Worm (Caenorhabditis elegans) whole organism, young adult: Measurements from ENCODE around the gene C27F2.7.

ENCODE experiments used
- C06A6.2 ChIP-seq: fragments of 200-800 bp; sonication (Bioruptor generic); conservative IDR thresholded peaks from 2 replicates; pipeline ENCODE4 v1.3.6; 2022; ENCODE audit warnings: missing genetic modification characterization, missing compliant biosample characterization
- D2030.7 ChIP-seq: fragments of 200-800 bp; sonication (Bioruptor generic); IDR thresholded peaks from 2 replicates; pipeline ENCODE4 v1.3.6; 2022; ENCODE audit warnings: missing genetic modification reagents, missing genetic modification characterization, missing compliant biosample characterization
- F23B12.7 ChIP-seq: sonication (generic microtip); optimal IDR thresholded peaks from 2 replicates; lab custom pipeline; 2017; ENCODE audit warnings: missing genetic modification characterization, mild to moderate bottlenecking, missing compliant biosample characterization, antibody characterized with exemption, moderate library complexity; ENCODE audit not compliant: insufficient read depth
- F33H1.4 ChIP-seq: fragments of 200-800 bp; sonication (Bioruptor generic); IDR thresholded peaks from 2 replicates; pipeline ENCODE4 v1.3.6; 2022; ENCODE audit warnings: missing genetic modification reagents, missing genetic modification characterization, missing compliant biosample characterization
- K11D2.4 ChIP-seq: fragments of 200-800 bp; sonication (Bioruptor generic); IDR thresholded peaks from 2 replicates; pipeline ENCODE4 v1.3.6; 2022; ENCODE audit warnings: missing genetic modification reagents, missing genetic modification characterization, missing compliant biosample characterization
- K12H6.12 ChIP-seq: fragments of 200-800 bp; sonication (Bioruptor generic); optimal IDR thresholded peaks from 2 replicates; lab custom pipeline; 2018; ENCODE audit warnings: mild to moderate bottlenecking, missing genetic modification characterization, missing compliant biosample characterization
- Y53G8AR.9 ChIP-seq: fragments of 200-800 bp; sonication (Bioruptor generic); conservative IDR thresholded peaks from 2 replicates; pipeline ENCODE4 v1.3.6; 2022; ENCODE audit warnings: missing genetic modification reagents, missing genetic modification characterization, missing compliant biosample characterization
- Y67H2A.10 ChIP-seq: fragments of 200-800 bp; sonication (Bioruptor generic); conservative IDR thresholded peaks from 2 replicates; pipeline ENCODE4 v1.3.6; 2022; ENCODE audit warnings: missing genetic modification reagents, missing genetic modification characterization, missing compliant biosample characterization
- Y95B8A.8 ChIP-seq: fragments of 200-800 bp; sonication (Bioruptor generic); IDR thresholded peaks from 2 replicates; pipeline ENCODE4 v1.3.6; 2022; ENCODE audit warnings: missing genetic modification reagents, missing genetic modification characterization, missing compliant biosample characterization
- ZK185.1 ChIP-seq: sonication (generic microtip); optimal IDR thresholded peaks from 2 replicates; lab custom pipeline; 2016; ENCODE audit warnings: mild to moderate bottlenecking, missing genetic modification characterization, missing compliant biosample characterization; ENCODE audit not compliant: poor library complexity, severe bottlenecking
- ama-1 ChIP-seq, 3 experiments: fragments of 150-350 bp in 1 of 3; sonication (generic microtip) in 2 of 3; optimal IDR thresholded peaks; 2 replicates each; lab custom pipeline; 2014 to 2018; ENCODE audit warnings: missing biosample characterization in 2 of 3, missing genetic modification characterization in 2 of 3, missing genetic modification reagents in 2 of 3
- aptf-2 ChIP-seq: fragments of 200-800 bp; sonication (Bioruptor generic); conservative IDR thresholded peaks from 2 replicates; pipeline ENCODE4 v1.3.6; 2022; ENCODE audit warnings: missing genetic modification reagents, missing genetic modification characterization, missing compliant biosample characterization
- attf-3 ChIP-seq: fragments of 200-800 bp; sonication (Bioruptor generic); conservative IDR thresholded peaks from 2 replicates; pipeline ENCODE4 v1.3.6; 2022; ENCODE audit warnings: missing genetic modification reagents, missing genetic modification characterization, missing compliant biosample characterization
- attf-5 ChIP-seq: fragments of 200-800 bp; sonication (Bioruptor generic); optimal IDR thresholded peaks from 2 replicates; lab custom pipeline; 2018; ENCODE audit warnings: mild to moderate bottlenecking, missing genetic modification characterization, missing compliant biosample characterization
- bed-1 ChIP-seq: fragments of 200-800 bp; sonication (Bioruptor generic); IDR thresholded peaks from 2 replicates; pipeline ENCODE4 v1.3.6; 2022; ENCODE audit warnings: missing genetic modification reagents, missing genetic modification characterization, missing compliant biosample characterization
- ceh-27 ChIP-seq: fragments of 200-800 bp; sonication (Bioruptor generic); optimal IDR thresholded peaks from 2 replicates; lab custom pipeline; 2018; ENCODE audit warnings: mild to moderate bottlenecking, missing genetic modification characterization, moderate library complexity, missing compliant biosample characterization
- dpl-1 ChIP-seq: fragments of 150-350 bp; optimal IDR thresholded peaks from 2 replicates; lab custom pipeline; 2014; ENCODE audit warnings: missing biosample characterization, missing genetic modification reagents, missing genetic modification characterization
- egrh-3 ChIP-seq: fragments of 200-800 bp; sonication (Bioruptor generic); IDR thresholded peaks from 2 replicates; pipeline ENCODE4 v1.3.6; 2022; ENCODE audit warnings: missing genetic modification reagents, missing genetic modification characterization, missing compliant biosample characterization
- fkh-3 ChIP-seq: sonication (generic microtip); optimal IDR thresholded peaks from 2 replicates; lab custom pipeline; 2016; ENCODE audit warnings: mild to moderate bottlenecking, missing genetic modification characterization, missing compliant biosample characterization
- him-1 ChIP-seq: sonication (generic microtip); optimal IDR thresholded peaks from 2 replicates; lab custom pipeline; 2016; ENCODE audit warnings: missing genotype, missing genetic modification reagents, missing genetic modification characterization, missing compliant biosample characterization
- hlh-26 ChIP-seq: fragments of 200-800 bp; sonication (Bioruptor generic); conservative IDR thresholded peaks from 2 replicates; pipeline ENCODE4 v1.3.6; 2022; ENCODE audit warnings: missing genetic modification reagents, missing genetic modification characterization, missing compliant biosample characterization
- let-607 ChIP-seq, 2 experiments: fragments of 200-800 bp in 1 of 2; sonication (Bioruptor generic) in 1 of 2; sonication (generic microtip) in 1 of 2; optimal IDR thresholded peaks; 2 replicates each; lab custom pipeline; 2016 to 2018; ENCODE audit warnings: mild to moderate bottlenecking in 2 of 2, missing compliant biosample characterization in 2 of 2, missing genetic modification characterization in 2 of 2, moderate library complexity in 2 of 2, missing genotype in 1 of 2
- lin-26 ChIP-seq: fragments of 200-800 bp; sonication (Bioruptor generic); IDR thresholded peaks from 2 replicates; pipeline ENCODE4 v1.3.6; 2022; ENCODE audit warnings: missing genetic modification reagents, missing genetic modification characterization, missing compliant biosample characterization
- lin-35 ChIP-seq, 3 experiments: fragments of 150-350 bp in 2 of 3; sonication (generic microtip) in 1 of 3; optimal IDR thresholded peaks; 2 replicates each; lab custom pipeline; 2014 to 2018; ENCODE audit warnings: missing biosample characterization in 3 of 3, missing genetic modification characterization in 3 of 3, missing genetic modification reagents in 3 of 3
- lin-40 ChIP-seq: sonication (generic microtip); optimal IDR thresholded peaks from 2 replicates; lab custom pipeline; 2016; ENCODE audit warnings: missing genetic modification characterization, mild to moderate bottlenecking, missing compliant biosample characterization, missing genotype, missing genetic modification reagents
- lin-54 ChIP-seq: fragments of 200-800 bp; sonication (Bioruptor generic); optimal IDR thresholded peaks from 2 replicates; lab custom pipeline; 2018; ENCODE audit warnings: mild to moderate bottlenecking, missing genetic modification characterization, missing compliant biosample characterization
- lsl-1 ChIP-seq: fragments of 200-800 bp; sonication (Bioruptor generic); optimal IDR thresholded peaks from 2 replicates; lab custom pipeline; 2018; ENCODE audit warnings: mild to moderate bottlenecking, missing genetic modification characterization, moderate library complexity, missing compliant biosample characterization
- madf-3 ChIP-seq: fragments of 200-800 bp; sonication (Bioruptor generic); IDR thresholded peaks from 2 replicates; pipeline ENCODE4 v1.3.6; 2022; ENCODE audit warnings: missing genetic modification reagents, missing genetic modification characterization, missing compliant biosample characterization
- mel-28 ChIP-seq: sonication (generic microtip); optimal IDR thresholded peaks from 2 replicates; lab custom pipeline; 2016; ENCODE audit warnings: borderline replicate concordance, mild to moderate bottlenecking, missing genetic modification characterization, missing compliant biosample characterization
- nhr-80 ChIP-seq: sonication (generic microtip); optimal IDR thresholded peaks from 2 replicates; lab custom pipeline; 2016; ENCODE audit warnings: missing genetic modification characterization, missing compliant biosample characterization
- pbrm-1 ChIP-seq: fragments of 200-800 bp; sonication (Bioruptor generic); IDR thresholded peaks from 2 replicates; pipeline ENCODE4 v1.3.6; 2022; ENCODE audit warnings: missing genetic modification reagents, missing genetic modification characterization, missing compliant biosample characterization
- pha-4 ChIP-seq: fragments of 150-350 bp; sonication (generic microtip); optimal IDR thresholded peaks from 2 replicates; lab custom pipeline; 2014; ENCODE audit warnings: missing biosample characterization, missing genetic modification reagents, missing genetic modification characterization
- rcor-1 ChIP-seq: fragments of 200-800 bp; sonication (Bioruptor generic); IDR thresholded peaks from 2 replicates; pipeline ENCODE4 v1.3.6; 2022; ENCODE audit warnings: missing genetic modification reagents, missing genetic modification characterization, missing compliant biosample characterization
- repo-1 ChIP-seq: sonication (generic microtip); optimal IDR thresholded peaks from 2 replicates; lab custom pipeline; 2017; ENCODE audit warnings: mild to moderate bottlenecking, missing genetic modification characterization, missing compliant biosample characterization
- snpc-1.1 ChIP-seq: sonication (generic microtip); optimal IDR thresholded peaks from 2 replicates; lab custom pipeline; 2017; ENCODE audit warnings: missing genetic modification characterization, mild to moderate bottlenecking, missing compliant biosample characterization, antibody characterized with exemption, moderate library complexity, missing genotype, missing genetic modification reagents; ENCODE audit not compliant: insufficient read depth
- snpc-1.3 ChIP-seq: sonication (generic microtip); optimal IDR thresholded peaks from 2 replicates; lab custom pipeline; 2017; ENCODE audit warnings: missing genetic modification characterization, mild to moderate bottlenecking, missing compliant biosample characterization, antibody characterized with exemption, moderate library complexity, missing genotype, missing genetic modification reagents; ENCODE audit not compliant: insufficient read depth
- snpc-3.4 ChIP-seq: sonication (generic microtip); optimal IDR thresholded peaks from 2 replicates; lab custom pipeline; 2017; ENCODE audit warnings: missing genetic modification characterization, mild to moderate bottlenecking, missing compliant biosample characterization, antibody characterized with exemption, moderate library complexity, missing genotype, missing genetic modification reagents
- snpc-4 ChIP-seq, 5 experiments: fragments of 150-350 bp in 1 of 5; sonication (generic microtip) in 4 of 5; optimal IDR thresholded peaks; 2 replicates each; lab custom pipeline; 2014 to 2018; ENCODE audit warnings: missing genetic modification characterization in 5 of 5, missing biosample characterization in 3 of 5, antibody characterized with exemption in 2 of 5, mild to moderate bottlenecking in 2 of 5, missing compliant biosample characterization in 2 of 5, missing genotype in 2 of 5, moderate library complexity in 2 of 5, missing genetic modification reagents in 1 of 5
- somi-1 ChIP-seq: fragments of 200-800 bp; sonication (Bioruptor generic); optimal IDR thresholded peaks from 2 replicates; lab custom pipeline; 2018; ENCODE audit warnings: mild to moderate bottlenecking, missing genetic modification characterization, missing compliant biosample characterization
- unc-130 ChIP-seq: sonication (generic microtip); optimal IDR thresholded peaks from 2 replicates; lab custom pipeline; 2016; ENCODE audit warnings: missing genetic modification reagents, missing genetic modification characterization, missing compliant biosample characterization
- xnd-1 ChIP-seq: sonication (generic microtip); optimal IDR thresholded peaks from 2 replicates; lab custom pipeline; 2016; ENCODE audit warnings: missing genotype, missing genetic modification reagents, missing genetic modification characterization, missing compliant biosample characterization
- ztf-18 ChIP-seq: sonication (generic microtip); optimal IDR thresholded peaks from 2 replicates; lab custom pipeline; 2016; ENCODE audit warnings: missing genotype, mild to moderate bottlenecking, missing genetic modification characterization, missing compliant biosample characterization
- ztf-26 ChIP-seq: sonication (generic microtip); optimal IDR thresholded peaks from 2 replicates; lab custom pipeline; 2017; ENCODE audit warnings: missing genetic modification characterization, missing compliant biosample characterization
- ztf-28 ChIP-seq: fragments of 200-800 bp; sonication (Bioruptor generic); IDR thresholded peaks from 2 replicates; pipeline ENCODE4 v1.3.6; 2022; ENCODE audit warnings: missing genetic modification reagents, missing genetic modification characterization, missing compliant biosample characterization

C27F2.7 gene

ce11 chrIII:4965271-4965670 is 19.0 kb downstream of the C27F2.7 start, which contains the start of gene nca-2:
Gene nca-2 (plus strand): TSS chrIII:4965571.
- no peak for TF ChIP-seq Y95B8A.8 (GFP tag; lab: Robert Waterston, UW)

DNA sequence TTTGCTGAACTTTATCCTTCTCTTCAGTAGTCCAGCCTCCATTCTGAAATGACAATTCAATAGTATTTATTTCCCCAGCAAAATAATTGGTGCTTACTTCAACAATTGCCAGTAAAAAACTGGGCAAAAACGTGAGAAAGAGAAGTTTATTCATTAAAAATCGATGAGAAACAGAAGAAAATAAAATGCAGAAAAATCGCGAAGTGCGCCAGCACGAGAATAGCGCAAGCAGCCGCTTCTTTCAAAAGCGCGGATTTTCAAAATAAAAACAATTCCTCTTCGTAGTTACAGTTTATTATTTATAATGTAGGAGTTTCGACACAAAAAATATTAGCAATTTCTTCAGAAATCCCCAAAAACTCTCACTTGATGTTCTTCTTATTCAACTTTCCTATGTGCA is 21.4 kb downstream of the C27F2.7 start, which contains the start of gene C27F2.9:
C27F2.9 (minus strand) TSS at position 159 of the 400 bp plus-strand sequence.
- TF ChIP-seq madf-3 (GFP tag; lab: Robert Waterston, UW), result peak; percentile 86; the same call in 1 of the 2 replicates
- TF ChIP-seq F23B12.7 (tag; lab: Kevin White, UChicago), result peak; percentile 24
- peak; percentile 56 for TF ChIP-seq repo-1
- TF ChIP-seq unc-130 (GFP tag; lab: Kevin White, UChicago), result peak; percentile 48
- TF ChIP-seq xnd-1 (tag; lab: Kevin White, UChicago), result peak; percentile 67
- no peak for TF ChIP-seq Y67H2A.10 (GFP tag; lab: Robert Waterston, UW)
- TF ChIP-seq lin-26 (GFP tag; lab: Robert Waterston, UW), result no peak
- no peak for TF ChIP-seq snpc-1.1
- peak; percentile 95 for TF ChIP-seq Y53G8AR.9 (GFP tag; lab: Robert Waterston, UW)
- 0 out of 2 replicates have a peak, but pooled peaks have one; percentile 34 for TF ChIP-seq C06A6.2 (GFP tag; lab: Robert Waterston, UW)
- TF ChIP-seq K11D2.4 (GFP tag; lab: Robert Waterston, UW), result peak; percentile 83
- TF ChIP-seq hlh-26 (GFP tag; lab: Robert Waterston, UW), result no peak
- TF ChIP-seq ztf-28 (GFP tag; lab: Robert Waterston, UW), result no peak
- TF ChIP-seq aptf-2, result no peak
- no peak for TF ChIP-seq fkh-3 (tag; lab: Kevin White, UChicago)
- TF ChIP-seq attf-5 (GFP tag; lab: Kevin White, UChicago), result peak; percentile 91
- peak; percentile 73 for TF ChIP-seq pbrm-1 (GFP tag; lab: Robert Waterston, UW)
- no peak for TF ChIP-seq bed-1 (GFP tag; lab: Robert Waterston, UW)
- TF ChIP-seq pha-4 (tag; lab: Kevin White, UChicago), result peak; percentile 20
- TF ChIP-seq mel-28 (tag; lab: Kevin White, UChicago), result no peak
- peak; percentile 35 for TF ChIP-seq somi-1 (GFP tag; lab: Kevin White, UChicago)
- peak; percentile 50 for TF ChIP-seq snpc-4 (GFP tag; optimal IDR thresholded peaks at IDR 0.05; lab: Kevin White, UChicago)
- peak in 2 of 4 experiments; percentile 55 to 85 for TF ChIP-seq snpc-4 (tag; optimal IDR thresholded peaks at IDR 0.05; lab: Kevin White, UChicago)
- TF ChIP-seq K12H6.12 (tag; lab: Kevin White, UChicago), result peak; percentile 54
- TF ChIP-seq lin-35 (GFP tag; optimal IDR thresholded peaks at IDR 0.05; lab: Kevin White, UChicago), result peak; percentile 82 to 98 (median 87)
- TF ChIP-seq lin-40, result peak; percentile 86
- peak; percentile 34 for TF ChIP-seq ceh-27 (GFP tag; lab: Kevin White, UChicago)
- TF ChIP-seq lin-54 (GFP tag; lab: Kevin White, UChicago), result peak; percentile 100
- TF ChIP-seq rcor-1 (GFP tag; lab: Robert Waterston, UW), result peak; percentile 90
- TF ChIP-seq attf-3, result peak; percentile 77
- TF ChIP-seq ztf-18 (tag; lab: Kevin White, UChicago), result peak; percentile 98
- peak; percentile 55 for TF ChIP-seq ztf-26
- peak; percentile 54 for TF ChIP-seq snpc-1.3
- peak; percentile 69 for TF ChIP-seq snpc-3.4 (tag; lab: Kevin White, UChicago)
- no peak for TF ChIP-seq ama-1 (optimal IDR thresholded peaks at IDR 0.05; lab: Kevin White, UChicago)
- peak in 1 of 2 experiments; percentile 27 for TF ChIP-seq ama-1 (GFP tag; optimal IDR thresholded peaks at IDR 0.05; lab: Kevin White, UChicago)
- peak; percentile 62 for TF ChIP-seq D2030.7 (GFP tag; lab: Robert Waterston, UW)
- TF ChIP-seq ZK185.1, result peak; percentile 55
- peak; percentile 77 for TF ChIP-seq lsl-1 (GFP tag; lab: Kevin White, UChicago)
- TF ChIP-seq him-1, result peak; percentile 70
- 0 out of 2 replicates have a peak, but pooled peaks have one; percentile 12 for TF ChIP-seq egrh-3 (GFP tag; lab: Robert Waterston, UW)
- TF ChIP-seq nhr-80 (tag; lab: Kevin White, UChicago), result peak; percentile 52
- peak; percentile 79 for TF ChIP-seq F33H1.4 (GFP tag; lab: Robert Waterston, UW)
- peak; percentile 97 for TF ChIP-seq dpl-1 (GFP tag; lab: Kevin White, UChicago)
- TF ChIP-seq let-607 (tag; optimal IDR thresholded peaks at IDR 0.05; lab: Kevin White, UChicago), result peak in 1 of 2 experiments; percentile 22
